Worm (Caenorhabditis elegans): ENCODE results near the gene zim-1.

Gene zim-1

ce11 chrIV:10576050-10576449, 29.2 kb downstream of the zim-1 start, which contains the start of gene efn-2:
Gene efn-2, plus strand, starts transcription at chrIV:10576350.
- TF ChIP-seq hmg-4 (GFP tag; optimal IDR thresholded peaks at IDR 0.05), result no peak
- no peak for TF ChIP-seq pes-1 (GFP tag; IDR thresholded peaks at IDR 0.05)
- TF ChIP-seq hnd-1 (tag; optimal IDR thresholded peaks at IDR 0.05), result no peak

- no peak for TF ChIP-seq scrt-1 (GFP tag; IDR thresholded peaks at IDR 0.05)
- no peak for TF ChIP-seq hmbx-1 (tag; optimal IDR thresholded peaks at IDR 0.05)
- TF ChIP-seq flt-1 (GFP tag; IDR thresholded peaks at IDR 0.05), result no peak
- TF ChIP-seq B0310.2 (tag; optimal IDR thresholded peaks at IDR 0.05), result no peak
- no peak for TF ChIP-seq pes-1 (GFP tag; IDR thresholded peaks at IDR 0.05)
- TF ChIP-seq tbx-11 (GFP tag; IDR thresholded peaks at IDR 0.05), result no peak
- no peak for TF ChIP-seq ceh-36 (tag; optimal IDR thresholded peaks at IDR 0.05)
- TF ChIP-seq ets-7 (tag; optimal IDR thresholded peaks at IDR 0.05), result no peak
- no peak for TF ChIP-seq ama-1 (optimal IDR thresholded peaks at IDR 0.05)
- no peak for TF ChIP-seq hnd-1 (tag; optimal IDR thresholded peaks at IDR 0.05)
- TF ChIP-seq hmg-4 (GFP tag; optimal IDR thresholded peaks at IDR 0.05), result no peak
- TF ChIP-seq tra-4 (tag; optimal IDR thresholded peaks at IDR 0.05), result no peak
- no peak for TF ChIP-seq aly-1 (tag; optimal IDR thresholded peaks at IDR 0.05)
Observed at ce11 chrIV:10576624-10577023, 29.7 kb downstream of the zim-1 start.

- TF ChIP-seq pes-1 (GFP tag; IDR thresholded peaks at IDR 0.05), result no peak
- no peak for TF ChIP-seq ceh-13 (GFP tag; optimal IDR thresholded peaks at IDR 0.05)
- TF ChIP-seq tbx-37 (GFP tag; conservative IDR thresholded peaks at IDR 0.05), result no peak
- TF ChIP-seq tbx-11 (GFP tag; IDR thresholded peaks at IDR 0.05), result no peak
- TF ChIP-seq tra-4 (tag; optimal IDR thresholded peaks at IDR 0.05), result no peak
- no peak for TF ChIP-seq aly-1 (tag; optimal IDR thresholded peaks at IDR 0.05)
- no peak for TF ChIP-seq flt-1 (GFP tag; IDR thresholded peaks at IDR 0.05)
Observed at ce11 chrIV:10577600-10577999, 30.7 kb downstream of the zim-1 start.

- no peak for TF ChIP-seq ama-1 (optimal IDR thresholded peaks at IDR 0.05)
- no peak for TF ChIP-seq sea-1 (GFP tag; conservative IDR thresholded peaks at IDR 0.05)
- no peak for TF ChIP-seq tbx-11 (GFP tag; IDR thresholded peaks at IDR 0.05)
- TF ChIP-seq hmbx-1 (tag; optimal IDR thresholded peaks at IDR 0.05), result no peak
- no peak for TF ChIP-seq ceh-13 (GFP tag; optimal IDR thresholded peaks at IDR 0.05)
- no peak for TF ChIP-seq aly-1 (tag; optimal IDR thresholded peaks at IDR 0.05)
- no peak for TF ChIP-seq B0310.2 (tag; optimal IDR thresholded peaks at IDR 0.05)
Observed at ce11 chrIV:10578367-10578766, 31.5 kb downstream of the zim-1 start, which contains the start of gene lgc-43. Gene lgc-43, plus strand, starts transcription at chrIV:10578667.

ce11 chrIV:10584237-10584636, 37.4 kb downstream of the zim-1 start, which contains the start of gene oac-8:
Gene oac-8, plus strand, starts transcription at chrIV:10584537.
- TF ChIP-seq ets-7 (tag; optimal IDR thresholded peaks at IDR 0.05), result no peak
- no peak for TF ChIP-seq B0310.2 (tag; optimal IDR thresholded peaks at IDR 0.05)
- TF ChIP-seq ceh-36 (tag; optimal IDR thresholded peaks at IDR 0.05), result no peak
- no peak for TF ChIP-seq pes-1 (GFP tag; IDR thresholded peaks at IDR 0.05)
- TF ChIP-seq scrt-1 (GFP tag; IDR thresholded peaks at IDR 0.05), result no peak
- no peak for TF ChIP-seq hmg-4 (GFP tag; optimal IDR thresholded peaks at IDR 0.05)
- no peak for TF ChIP-seq ceh-13 (GFP tag; optimal IDR thresholded peaks at IDR 0.05)
- TF ChIP-seq hnd-1 (tag; optimal IDR thresholded peaks at IDR 0.05), result no peak
- no peak for TF ChIP-seq tra-4 (tag; optimal IDR thresholded peaks at IDR 0.05)
- TF ChIP-seq tbx-11 (GFP tag; IDR thresholded peaks at IDR 0.05), result no peak
- TF ChIP-seq F13C5.2 (tag; optimal IDR thresholded peaks at IDR 0.05), result no peak
- TF ChIP-seq ama-1 (optimal IDR thresholded peaks at IDR 0.05), result no peak
- TF ChIP-seq sea-1 (GFP tag; conservative IDR thresholded peaks at IDR 0.05), result no peak
- no peak for TF ChIP-seq flt-1 (GFP tag; IDR thresholded peaks at IDR 0.05)
- no peak for TF ChIP-seq hmbx-1 (tag; optimal IDR thresholded peaks at IDR 0.05)
- TF ChIP-seq aly-1 (tag; optimal IDR thresholded peaks at IDR 0.05), result no peak
- TF ChIP-seq tbx-37 (GFP tag; conservative IDR thresholded peaks at IDR 0.05), result no peak

ce11 chrIV:10589072-10589471, 42.2 kb downstream of the zim-1 start, which contains the start of gene C43F9.4:
Gene C43F9.4, minus strand, starts transcription at chrIV:10589172.
- TF ChIP-seq B0310.2 (tag; optimal IDR thresholded peaks at IDR 0.05) (no peak), tbx-37 (GFP tag; conservative IDR thresholded peaks at IDR 0.05) (no peak), hnd-1 (tag; optimal IDR thresholded peaks at IDR 0.05) (no peak), tra-4 (tag; optimal IDR thresholded peaks at IDR 0.05) (no peak), ets-7 (tag; optimal IDR thresholded peaks at IDR 0.05) (no peak), pes-1 (GFP tag; IDR thresholded peaks at IDR 0.05) (no peak), scrt-1 (GFP tag; IDR thresholded peaks at IDR 0.05) (no peak), ceh-13 (GFP tag; optimal IDR thresholded peaks at IDR 0.05) (no peak), hmbx-1 (tag; optimal IDR thresholded peaks at IDR 0.05) (no peak)

- no peak for TF ChIP-seq aly-1 (tag; optimal IDR thresholded peaks at IDR 0.05)
- no peak for TF ChIP-seq scrt-1 (GFP tag; IDR thresholded peaks at IDR 0.05)
- no peak for TF ChIP-seq pes-1 (GFP tag; IDR thresholded peaks at IDR 0.05)
- no peak for TF ChIP-seq tra-4 (tag; optimal IDR thresholded peaks at IDR 0.05)
- TF ChIP-seq hnd-1 (tag; optimal IDR thresholded peaks at IDR 0.05), result no peak
- no peak for TF ChIP-seq F13C5.2 (tag; optimal IDR thresholded peaks at IDR 0.05)
- TF ChIP-seq tbx-11 (GFP tag; IDR thresholded peaks at IDR 0.05), result no peak
- no peak for TF ChIP-seq B0310.2 (tag; optimal IDR thresholded peaks at IDR 0.05)
- TF ChIP-seq sea-1 (GFP tag; conservative IDR thresholded peaks at IDR 0.05), result no peak
- no peak for TF ChIP-seq tbx-37 (GFP tag; conservative IDR thresholded peaks at IDR 0.05)
Observed at ce11 chrIV:10590649-10591048, 43.8 kb downstream of the zim-1 start, which contains the start of the genes C43F9.5 and nkb-2. Gene C43F9.5, minus strand, starts transcription at chrIV:10590749. Gene nkb-2, plus strand, starts transcription at chrIV:10590925.

- TF ChIP-seq hmbx-1 (tag; optimal IDR thresholded peaks at IDR 0.05) (no peak), tbx-37 (GFP tag; conservative IDR thresholded peaks at IDR 0.05) (no peak), sea-1 (GFP tag; conservative IDR thresholded peaks at IDR 0.05) (no peak), ceh-36 (tag; optimal IDR thresholded peaks at IDR 0.05) (no peak)
Observed at ce11 chrIV:10593570-10593969, 46.7 kb downstream of the zim-1 start, which contains the start of gene C43F9.7. Gene C43F9.7, minus strand, starts transcription at chrIV:10593670.

Measured in whole organism, early embryonic.